Worm (Caenorhabditis elegans) whole organism, L4/young adult: ENCODE measurements around the gene sra-39.

Experiments used
- W03F9.2 ChIP-seq: fragments of 150-350 bp; optimal IDR thresholded peaks from 2 replicates; lab custom pipeline; 2014; ENCODE audit warnings: missing biosample characterization, missing genetic modification characterization
- him-1 ChIP-seq: sonication (generic microtip); optimal IDR thresholded peaks from 2 replicates; lab custom pipeline; 2016; ENCODE audit warnings: missing genotype, missing genetic modification reagents, missing genetic modification characterization, missing compliant biosample characterization

- TF ChIP-seq him-1 (tag; lab: Kevin White, UChicago) (no peak), W03F9.2 (tag; lab: Kevin White, UChicago) (no peak)
These were observed 39.0 kb downstream of the sra-39 start, which contains the start of gene M03B6.3 for ce11 chrX:13864191-13864590.
